Fruit fly (Drosophila melanogaster): ENCODE data around the gene CG5004.

Gene CG5004

DNA sequence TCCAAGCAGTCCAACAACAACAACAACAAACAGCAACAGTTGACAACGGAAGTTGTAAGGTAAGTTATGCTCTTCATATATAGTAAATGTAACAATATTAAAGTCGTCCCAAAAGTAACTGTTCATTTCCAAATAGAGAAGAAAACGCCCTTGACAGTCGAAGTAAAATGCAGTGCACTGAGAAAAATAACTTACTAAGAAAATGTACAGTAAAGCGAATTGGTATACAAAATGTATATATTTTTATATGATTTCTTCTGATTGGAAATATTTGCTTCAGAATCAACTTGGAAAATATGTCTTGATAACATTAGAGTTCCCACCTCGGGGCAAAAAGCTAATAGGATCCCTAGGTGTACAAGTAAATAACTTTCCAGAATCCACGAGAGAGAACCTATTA lies 618 bp downstream of the CG5004 start:
- no peak for TF ChIP-seq CG11902 (GFP tag; optimal IDR thresholded peaks at IDR 0.05)
- TF ChIP-seq Blimp-1 (GFP tag; optimal IDR thresholded peaks at IDR 0.05) = no peak
- TF ChIP-seq CG10669 (GFP tag; optimal IDR thresholded peaks at IDR 0.05) = no peak
- TF ChIP-seq ss (GFP tag; optimal IDR thresholded peaks at IDR 0.05) = no peak
- peak; percentile 32 for TF ChIP-seq CG32006 (GFP tag; optimal IDR thresholded peaks at IDR 0.05)
- no peak for TF ChIP-seq Sox102F (GFP tag; optimal IDR thresholded peaks at IDR 0.05)
- no peak for TF ChIP-seq Eip78C (GFP tag)
- no peak for TF ChIP-seq CG4318 (GFP tag; optimal IDR thresholded peaks at IDR 0.05)
- no peak for TF ChIP-seq achi (GFP tag; optimal IDR thresholded peaks at IDR 0.05)
- no peak for TF ChIP-seq CG6854 (GFP tag; optimal IDR thresholded peaks at IDR 0.05)
- no peak for TF ChIP-seq OdsH (GFP tag; optimal IDR thresholded peaks at IDR 0.05)
- peak; percentile 1 for TF ChIP-seq pdm3 (GFP tag; optimal IDR thresholded peaks at IDR 0.05)
- TF ChIP-seq Ets21C (GFP tag; optimal IDR thresholded peaks at IDR 0.05) = no peak
- TF ChIP-seq Sox15 (GFP tag; optimal IDR thresholded peaks at IDR 0.05) = no peak
- TF ChIP-seq CG8319 (GFP tag; optimal IDR thresholded peaks at IDR 0.05) = no peak
- no peak for TF ChIP-seq spab (GFP tag; optimal IDR thresholded peaks at IDR 0.05)
- TF ChIP-seq svp (GFP tag) = peak; percentile 76
- no peak for TF ChIP-seq topi (GFP tag; optimal IDR thresholded peaks at IDR 0.05)
- TF ChIP-seq cyc (GFP tag; optimal IDR thresholded peaks at IDR 0.05) = no peak
- peak; percentile 7 for TF ChIP-seq dsx (GFP tag; optimal IDR thresholded peaks at IDR 0.05; ENCODE audit: poor library complexity, severe bottlenecking)
- peak; percentile 4 for TF ChIP-seq Met (GFP tag; optimal IDR thresholded peaks at IDR 0.05)
- TF ChIP-seq acj6 (GFP tag; optimal IDR thresholded peaks at IDR 0.05) = no peak
- TF ChIP-seq CG11294 (GFP tag; IDR thresholded peaks at IDR 0.05) = no peak
- no peak for TF ChIP-seq fd85E (GFP tag; optimal IDR thresholded peaks at IDR 0.05)
- no peak for TF ChIP-seq CG8119 (GFP tag; IDR thresholded peaks at IDR 0.05)
- TF ChIP-seq esn (GFP tag; optimal IDR thresholded peaks at IDR 0.05) = peak; percentile 26
- peak in 1 of 2 experiments; percentile 11 for TF ChIP-seq salr (GFP tag; optimal IDR thresholded peaks at IDR 0.05)
- TF ChIP-seq Sox14 (GFP tag; optimal IDR thresholded peaks at IDR 0.05) = no peak
- no peak for TF ChIP-seq CG3032 (tag; optimal IDR thresholded peaks at IDR 0.05)
- TF ChIP-seq CG31627 (GFP tag; optimal IDR thresholded peaks at IDR 0.05) = no peak
- no peak for TF ChIP-seq Gug (GFP tag; IDR thresholded peaks at IDR 0.05)
- no peak for TF ChIP-seq CG8632 (GFP tag; optimal IDR thresholded peaks at IDR 0.05)
- no peak for TF ChIP-seq Hr4 (GFP tag; optimal IDR thresholded peaks at IDR 0.05)
- TF ChIP-seq CG9139 (GFP tag; optimal IDR thresholded peaks at IDR 0.05) = no peak
- TF ChIP-seq lz (GFP tag; optimal IDR thresholded peaks at IDR 0.05) = peak; percentile 16

DNA sequence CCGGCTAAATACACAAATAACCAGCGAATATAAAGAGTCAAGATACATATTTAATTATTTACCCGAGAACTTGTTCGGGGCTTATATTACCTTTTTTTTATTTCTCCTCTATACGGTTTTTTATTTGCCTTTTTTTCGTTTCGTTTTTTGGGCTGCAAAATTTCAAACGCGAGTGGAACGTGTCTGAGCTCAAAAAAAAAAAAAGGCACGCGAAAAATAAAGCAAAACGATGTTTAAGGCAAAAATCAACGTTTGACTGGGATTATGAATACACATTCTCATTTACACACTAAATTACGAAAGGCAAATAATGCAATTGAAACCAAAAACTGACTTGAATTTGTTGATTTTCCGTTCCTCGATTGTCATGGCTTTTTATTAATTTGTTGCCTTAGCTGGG lies 2.3 kb downstream of the CG5004 start:
- peak; percentile 33; the same call in 1 of the 3 replicates for TF ChIP-seq eg (GFP tag; IDR thresholded peaks at IDR 0.05)
- TF ChIP-seq CG6163 (GFP tag; IDR thresholded peaks at IDR 0.05) = no peak
- TF ChIP-seq CG8632 (GFP tag; optimal IDR thresholded peaks at IDR 0.05) = no peak
- peak; percentile 56 for TF ChIP-seq fkh (GFP tag; optimal IDR thresholded peaks at IDR 0.05)
- peak; percentile 54 for TF ChIP-seq vri (GFP tag; optimal IDR thresholded peaks at IDR 0.05)
- peak; percentile 37 for TF ChIP-seq CG6276 (GFP tag; optimal IDR thresholded peaks at IDR 0.05)
- no peak for TF ChIP-seq CG34406 (GFP tag; optimal IDR thresholded peaks at IDR 0.05)
- TF ChIP-seq CG4318 (GFP tag; optimal IDR thresholded peaks at IDR 0.05) = no peak

Data from whole organism, prepupa.